Fruit fly (Drosophila melanogaster): ENCODE measurements around the gene CG31465.

CG31465 gene

DNA sequence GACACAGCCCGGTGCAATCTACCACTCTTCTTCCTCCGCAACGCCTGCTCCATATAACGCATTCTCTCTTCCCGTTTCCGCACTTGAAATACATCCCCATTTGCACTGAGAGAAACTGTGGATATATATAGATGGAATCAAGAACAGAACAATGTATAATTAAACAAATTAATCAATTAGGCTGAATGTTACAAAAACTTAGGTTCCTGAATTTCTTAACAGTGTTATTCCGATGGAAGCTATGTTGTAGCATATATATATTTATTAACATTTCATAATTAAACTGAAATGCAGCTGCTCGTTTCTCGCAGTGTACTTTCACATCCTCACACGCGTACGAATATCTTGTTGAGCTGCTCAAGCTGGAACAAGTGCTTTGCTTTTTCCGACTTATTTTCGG, 21.1 kb upstream of the CG31465 start (continued):
- peak; percentile 9 for TF ChIP-seq CG11723 (GFP tag; optimal IDR thresholded peaks at IDR 0.05)
- peak; percentile 63 for TF ChIP-seq CG31441 (GFP tag; IDR thresholded peaks at IDR 0.05)
- TF ChIP-seq CG10979 (tag; optimal IDR thresholded peaks at IDR 0.05) = peak; percentile 72
- TF ChIP-seq D19A (tag; optimal IDR thresholded peaks at IDR 0.05) = peak; percentile 44
- peak; percentile 51 for TF ChIP-seq Camta (GFP tag; optimal IDR thresholded peaks at IDR 0.05)
- TF ChIP-seq Oaz (GFP tag; IDR thresholded peaks at IDR 0.05) = no peak
- TF ChIP-seq fd102C (GFP tag; optimal IDR thresholded peaks at IDR 0.05) = peak; percentile 16
- TF ChIP-seq crc (GFP tag; optimal IDR thresholded peaks at IDR 0.05) = peak; percentile 28
- TF ChIP-seq CG2678 (tag; optimal IDR thresholded peaks at IDR 0.05) = peak; percentile 49
- peak; percentile 63 for TF ChIP-seq nmo (GFP tag; optimal IDR thresholded peaks at IDR 0.05)
- peak; percentile 35; the same call in 1 of the 3 replicates for TF ChIP-seq so (GFP tag; IDR thresholded peaks at IDR 0.05)
- no peak for TF ChIP-seq ranshi (GFP tag; IDR thresholded peaks at IDR 0.05)
- no peak for TF ChIP-seq CG12104 (GFP tag; optimal IDR thresholded peaks at IDR 0.05)
- peak; percentile 52 for TF ChIP-seq CoRest (tag; optimal IDR thresholded peaks at IDR 0.05)
- peak; percentile 6 for TF ChIP-seq wek (GFP tag; optimal IDR thresholded peaks at IDR 0.05)
- no peak for TF ChIP-seq hkb (optimal IDR thresholded peaks at IDR 0.05)
- TF ChIP-seq hkb (GFP tag; IDR thresholded peaks at IDR 0.05) = peak; percentile 53; the same call in 1 of the 2 replicates
- no peak for TF ChIP-seq CG17568 (GFP tag; optimal IDR thresholded peaks at IDR 0.05)
- TF ChIP-seq Doc2 (GFP tag; IDR thresholded peaks at IDR 0.05) = no peak
- TF ChIP-seq Nf-YB (GFP tag; optimal IDR thresholded peaks at IDR 0.05) = peak; percentile 12
- TF ChIP-seq org-1 (GFP tag; optimal IDR thresholded peaks at IDR 0.05) = peak; percentile 2
- 0 out of 2 replicates have a peak, but pooled peaks have one; percentile 32 for TF ChIP-seq CG11696 (GFP tag; IDR thresholded peaks at IDR 0.05)
- TF ChIP-seq NC2β (GFP tag; optimal IDR thresholded peaks at IDR 0.05) = peak; percentile 47
- peak; percentile 16 for TF ChIP-seq CG9817 (tag; optimal IDR thresholded peaks at IDR 0.05)
- no peak for TF ChIP-seq pros (GFP tag; optimal IDR thresholded peaks at IDR 0.05)
- peak; percentile 24 for TF ChIP-seq twi (tag; optimal IDR thresholded peaks at IDR 0.05)
- TF ChIP-seq gem (tag; optimal IDR thresholded peaks at IDR 0.05) = peak; percentile 77
- TF ChIP-seq kni (GFP tag; optimal IDR thresholded peaks at IDR 0.05) = no peak
- peak; percentile 93 for TF ChIP-seq corto (GFP tag; optimal IDR thresholded peaks at IDR 0.05)
- TF ChIP-seq CG7839 (tag; optimal IDR thresholded peaks at IDR 0.05) = peak; percentile 62
- TF ChIP-seq tio (GFP tag; optimal IDR thresholded peaks at IDR 0.05) = peak; percentile 54
- peak; percentile 5 for TF ChIP-seq CG3407 (GFP tag; optimal IDR thresholded peaks at IDR 0.05)
- peak; percentile 1 for TF ChIP-seq ind (GFP tag; optimal IDR thresholded peaks at IDR 0.05)
- TF ChIP-seq CG11504 (tag; optimal IDR thresholded peaks at IDR 0.05) = peak; percentile 54
- peak; percentile 8 for TF ChIP-seq HHEX (GFP tag; optimal IDR thresholded peaks at IDR 0.05)
- TF ChIP-seq CG18262 (tag; optimal IDR thresholded peaks at IDR 0.05) = peak; percentile 80
- peak; percentile 71 for TF ChIP-seq sens-2 (GFP tag; IDR thresholded peaks at IDR 0.05)
- peak; percentile 43 for TF ChIP-seq CG8924 (tag; optimal IDR thresholded peaks at IDR 0.05)
- TF ChIP-seq fu2 (GFP tag; optimal IDR thresholded peaks at IDR 0.05) = no peak
- TF ChIP-seq Hr3 (GFP tag; optimal IDR thresholded peaks at IDR 0.05) = peak; percentile 26
- TF ChIP-seq CG1603 (tag; optimal IDR thresholded peaks at IDR 0.05) = peak; percentile 49
- peak; percentile 19 for TF ChIP-seq Max (GFP tag; optimal IDR thresholded peaks at IDR 0.05)
- no peak for TF ChIP-seq Ravus (GFP tag; IDR thresholded peaks at IDR 0.05)
- peak; percentile 26 for TF ChIP-seq pum (GFP tag; optimal IDR thresholded peaks at IDR 0.05)
- peak; percentile 47 for TF ChIP-seq CG12236 (GFP tag; optimal IDR thresholded peaks at IDR 0.05)
- TF ChIP-seq Stat92E (GFP tag; optimal IDR thresholded peaks at IDR 0.05) = peak in 1 of 3 experiments; percentile 46
- TF ChIP-seq otp (GFP tag; IDR thresholded peaks at IDR 0.05) = 0 out of 3 replicates have a peak, but pooled peaks have one; percentile 35
- peak; percentile 63 for TF ChIP-seq phol (tag; optimal IDR thresholded peaks at IDR 0.05)
- TF ChIP-seq grau (tag; optimal IDR thresholded peaks at IDR 0.05) = peak; percentile 57
- no peak for TF ChIP-seq Hr39 (optimal IDR thresholded peaks at IDR 0.05)
- peak; percentile 5 for TF ChIP-seq shn (GFP tag; optimal IDR thresholded peaks at IDR 0.05)
